Worm (Caenorhabditis elegans): ENCODE results near the gene pam-1.

Gene pam-1

DNA sequence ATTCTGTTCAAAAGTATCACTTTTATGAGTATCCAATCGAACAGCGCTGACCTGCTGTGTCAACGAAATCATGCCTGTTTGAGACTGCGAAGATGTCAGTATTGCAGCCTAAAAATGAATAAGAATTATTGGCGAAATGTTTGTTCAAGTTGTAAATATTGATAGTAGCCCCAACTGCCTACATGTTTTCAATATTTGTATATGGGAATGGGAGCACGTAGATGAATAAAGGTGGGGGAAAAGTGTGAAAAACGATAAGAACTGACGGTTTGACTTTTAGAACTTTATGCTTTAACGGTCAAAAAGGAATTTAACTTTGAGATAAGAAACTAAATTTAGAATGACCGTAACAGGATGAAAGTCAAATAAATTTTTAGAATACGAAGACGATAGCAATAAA lies 30.4 kb downstream of the pam-1 start:
- no peak for TF ChIP-seq ama-1 (optimal IDR thresholded peaks at IDR 0.05)
- TF ChIP-seq daf-8 (GFP tag; IDR thresholded peaks at IDR 0.05) = no peak
- no peak for TF ChIP-seq daf-16 (GFP tag; optimal IDR thresholded peaks at IDR 0.05)
- peak; percentile 93 for TF ChIP-seq daf-16 (tag; optimal IDR thresholded peaks at IDR 0.05)
- TF ChIP-seq ceh-32 (tag; optimal IDR thresholded peaks at IDR 0.05; ENCODE audit: poor library complexity) = no peak
- TF ChIP-seq Y75B8A.6 (GFP tag; IDR thresholded peaks at IDR 0.05) = no peak
- TF ChIP-seq saeg-2 (GFP tag; IDR thresholded peaks at IDR 0.05) = no peak
- no peak for TF ChIP-seq nhr-48 (tag; optimal IDR thresholded peaks at IDR 0.05)
- no peak for TF ChIP-seq zfp-2 (tag; optimal IDR thresholded peaks at IDR 0.05)
- TF ChIP-seq nhr-28 (tag; optimal IDR thresholded peaks at IDR 0.05) = peak; percentile 10
- TF ChIP-seq zip-2 (tag; optimal IDR thresholded peaks at IDR 0.05) = no peak
- peak; percentile 44 for TF ChIP-seq pqm-1 (tag; optimal IDR thresholded peaks at IDR 0.05)
- peak; percentile 71 for TF ChIP-seq dve-1 (tag; optimal IDR thresholded peaks at IDR 0.05; ENCODE audit: insufficient read depth)
- no peak for TF ChIP-seq rbr-2 (tag; optimal IDR thresholded peaks at IDR 0.05)
- no peak for TF ChIP-seq F37D6.2 (tag; optimal IDR thresholded peaks at IDR 0.05)

DNA sequence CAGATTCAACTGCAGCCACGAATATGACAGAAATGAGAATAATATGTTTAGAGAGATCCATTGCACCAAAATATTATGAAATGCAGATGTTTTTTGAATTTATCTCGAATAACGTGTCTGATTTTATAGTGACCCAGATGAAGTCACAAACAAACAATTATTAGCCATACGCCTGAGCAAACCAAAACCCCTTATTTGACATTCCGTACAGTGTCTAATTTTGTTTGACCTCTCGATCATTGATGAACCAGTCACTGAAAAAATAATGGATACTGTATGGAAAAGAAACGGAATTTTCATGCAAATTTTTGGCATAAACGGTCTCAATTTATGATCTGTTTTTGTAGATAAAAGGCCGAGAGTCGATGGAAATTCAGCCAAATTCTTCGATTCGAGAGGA lies 34.4 kb downstream of the pam-1 start, which contains the start of the genes R05G6.9 and R05G6.3:
Gene R05G6.9 (minus strand): TSS at position 101 of the 400 bp plus-strand sequence.
Gene R05G6.3 (plus strand): TSS at position 386 of the 400 bp plus-strand sequence.
- TF ChIP-seq unc-62 (GFP tag; optimal IDR thresholded peaks at IDR 0.05 in 1 of 2) (peak in 1 of 2 experiments; percentile 7), unc-62 (tag; optimal IDR thresholded peaks at IDR 0.05) (no peak), ZK337.2 (GFP tag; IDR thresholded peaks at IDR 0.05) (no peak), ZK546.5 (tag; optimal IDR thresholded peaks at IDR 0.05) (no peak), zag-1 (tag; optimal IDR thresholded peaks at IDR 0.05) (no peak), T26A8.4 (GFP tag; IDR thresholded peaks at IDR 0.05) (no peak), mxl-2 (GFP tag; conservative IDR thresholded peaks at IDR 0.05) (no peak), nhr-42 (GFP tag; IDR thresholded peaks at IDR 0.05) (no peak), ceh-44 (GFP tag; IDR thresholded peaks at IDR 0.05) (no peak), gei-8 (GFP tag; optimal IDR thresholded peaks at IDR 0.05) (no peak), nhr-11 (tag; optimal IDR thresholded peaks at IDR 0.05) (no peak), aha-1 (tag) (peak; percentile 66), dmd-6 (GFP tag; IDR thresholded peaks at IDR 0.05) (no peak), madf-5 (GFP tag; IDR thresholded peaks at IDR 0.05) (no peak), lin-15B (tag; optimal IDR thresholded peaks at IDR 0.05) (no peak)

DNA sequence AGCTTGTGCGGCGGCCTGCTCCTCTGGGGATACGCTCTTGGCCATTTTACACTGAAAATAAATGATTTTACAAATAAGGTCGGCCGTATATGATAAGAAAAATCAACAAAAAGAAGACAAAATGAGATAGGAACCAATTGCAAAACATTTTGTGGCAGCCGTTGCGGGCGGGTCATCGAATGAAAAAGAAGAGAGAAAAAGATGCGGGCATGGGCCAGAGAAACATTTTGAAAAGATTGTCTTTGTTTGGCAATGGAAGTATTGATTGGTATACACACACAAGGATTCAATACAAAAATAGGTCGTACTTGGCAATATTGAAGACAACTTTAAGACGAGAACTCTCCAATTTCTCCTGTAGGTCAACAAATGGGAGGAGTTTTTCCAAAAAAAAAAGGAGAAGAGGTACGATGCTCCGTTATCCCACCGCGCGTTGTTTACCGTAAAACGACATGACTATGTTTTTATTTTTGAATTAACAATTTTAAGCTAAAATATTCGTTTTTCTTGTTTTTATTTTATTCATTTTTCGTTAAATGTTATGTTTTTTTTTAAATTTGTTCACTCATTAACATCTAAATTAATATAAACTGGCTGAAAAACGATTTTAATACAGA lies 37.9 kb downstream of the pam-1 start, which contains the start of the genes plc-4 and R05G6.4:
Gene plc-4 (minus strand): TSS at position 51 of the 617 bp plus-strand sequence.
Gene R05G6.4 (plus strand): TSS at position 617 of the 617 bp plus-strand sequence.
- TF ChIP-seq daf-16 (GFP tag; optimal IDR thresholded peaks at IDR 0.05) = no peak
- peak; percentile 32 for TF ChIP-seq daf-16 (tag; optimal IDR thresholded peaks at IDR 0.05)
- TF ChIP-seq Y48G9A.11 (GFP tag; IDR thresholded peaks at IDR 0.05) = peak; percentile 91
- 0 out of 2 replicates have a peak, but pooled peaks have one; percentile 11 for TF ChIP-seq lin-38 (GFP tag; IDR thresholded peaks at IDR 0.05)
- no peak for TF ChIP-seq lim-7 (GFP tag; IDR thresholded peaks at IDR 0.05)
- TF ChIP-seq snpc-1.2 (GFP tag; IDR thresholded peaks at IDR 0.05) = no peak
- no peak for TF ChIP-seq nhr-10 (tag; optimal IDR thresholded peaks at IDR 0.05)
- no peak for TF ChIP-seq lin-15B (tag; optimal IDR thresholded peaks at IDR 0.05)
- peak; percentile 66 for TF ChIP-seq R02D3.7 (tag; optimal IDR thresholded peaks at IDR 0.05)
- peak; percentile 46 for TF ChIP-seq dpl-1 (GFP tag; optimal IDR thresholded peaks at IDR 0.05)
- no peak for TF ChIP-seq php-3 (GFP tag; IDR thresholded peaks at IDR 0.05)
- peak; percentile 96 for TF ChIP-seq T20F7.1 (GFP tag; optimal IDR thresholded peaks at IDR 0.05)
- TF ChIP-seq Y105C5A.15 (GFP tag; IDR thresholded peaks at IDR 0.05) = no peak
- no peak for TF ChIP-seq pha-4 (GFP tag; IDR thresholded peaks at IDR 0.05)
- peak; percentile 7 for TF ChIP-seq pha-4 (tag; optimal IDR thresholded peaks at IDR 0.05)
- peak; percentile 30 for TF ChIP-seq rbr-2 (tag; optimal IDR thresholded peaks at IDR 0.05)
- TF ChIP-seq dve-1 (tag; optimal IDR thresholded peaks at IDR 0.05; ENCODE audit: insufficient read depth) = peak; percentile 41
- no peak for TF ChIP-seq lin-29 (GFP tag; IDR thresholded peaks at IDR 0.05)
- peak; percentile 5 for TF ChIP-seq mes-2 (tag; optimal IDR thresholded peaks at IDR 0.05; ENCODE audit: poor library complexity, severe bottlenecking)
- no peak for TF ChIP-seq madf-9 (GFP tag; conservative IDR thresholded peaks at IDR 0.05)
- TF ChIP-seq lsy-2 (tag; optimal IDR thresholded peaks at IDR 0.05) = peak in 1 of 2 experiments; percentile 54
- no peak for TF ChIP-seq vab-7 (GFP tag; IDR thresholded peaks at IDR 0.05)
- TF ChIP-seq mep-1 (tag; optimal IDR thresholded peaks at IDR 0.05) = no peak
- no peak for TF ChIP-seq ztf-11 (tag; optimal IDR thresholded peaks at IDR 0.05)
